Worm (Caenorhabditis elegans): ENCODE results near the gene srh-293.

srh-293 gene

DNA sequence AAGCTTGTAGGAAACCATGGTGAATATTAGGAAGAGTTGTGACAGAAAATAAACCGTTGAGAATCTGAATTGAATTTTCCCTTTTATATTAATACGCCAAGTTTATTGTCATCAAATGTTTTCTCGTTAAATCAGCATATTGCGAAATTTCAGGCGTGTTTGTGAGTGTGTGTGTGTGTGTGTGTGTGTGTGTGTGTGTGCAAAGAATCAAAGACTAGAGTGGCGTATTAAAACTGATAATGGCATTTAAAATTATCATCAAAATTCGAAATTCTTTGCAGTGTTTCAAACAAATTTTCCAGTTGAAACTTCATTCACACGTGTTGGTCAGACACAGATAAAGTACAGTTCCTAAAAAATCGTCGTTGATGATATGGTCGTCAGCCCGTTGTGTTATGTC, 50.0 kb downstream of the srh-293 start, which contains the start of gene gst-38:
Gene gst-38 (minus strand): TSS at position 152 of the 400 bp plus-strand sequence.
- TF ChIP-seq elt-2 (tag; optimal IDR thresholded peaks at IDR 0.05) (peak; percentile 85), mab-9 (GFP tag; IDR thresholded peaks at IDR 0.05) (no peak)
